Worm (Caenorhabditis elegans): Measurements from ENCODE around the gene nhr-61.

DNA sequence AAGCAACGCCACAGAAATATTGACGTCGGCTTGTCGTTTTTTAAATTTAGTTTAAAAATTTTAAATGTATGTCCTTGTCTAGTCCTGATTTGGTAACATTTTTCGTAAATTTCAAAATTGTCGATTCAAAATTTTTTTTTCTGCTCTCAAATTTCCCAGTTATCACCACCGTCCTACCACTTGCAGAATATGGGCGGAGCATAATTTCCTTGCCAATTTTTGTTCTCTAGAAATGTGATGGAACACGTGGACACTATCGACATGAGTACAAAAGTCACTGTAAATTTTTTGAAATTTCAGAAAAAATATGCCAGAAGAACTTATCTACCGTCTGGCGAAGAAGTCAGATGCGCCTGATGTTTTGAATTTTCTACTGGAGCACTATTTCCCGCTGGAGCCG lies 36.9 kb upstream of the nhr-61 start, which contains the start of gene R05H10.7:
- TF ChIP-seq nhr-12 (tag; optimal IDR thresholded peaks at IDR 0.05) (no peak), skn-1 (tag; optimal IDR thresholded peaks at IDR 0.05) (no peak), lin-39 (tag; optimal IDR thresholded peaks at IDR 0.05) (no peak), nhr-11 (tag; optimal IDR thresholded peaks at IDR 0.05) (no peak)
